Worm (Caenorhabditis elegans) whole organism, late embryonic: Measurements from ENCODE around the gene F28A10.8.

Source experiments
- ceh-24 ChIP-seq: sonication (generic microtip); optimal IDR thresholded peaks from 2 replicates; lab custom pipeline; 2016; ENCODE audit warnings: mild to moderate bottlenecking, missing genetic modification characterization, missing compliant biosample characterization
- madf-2 ChIP-seq: sonication (generic microtip); optimal IDR thresholded peaks from 2 replicates; lab custom pipeline; 2017; ENCODE audit warnings: missing genetic modification characterization, missing compliant biosample characterization
- nfya-1 ChIP-seq: sonication (generic microtip); optimal IDR thresholded peaks from 2 replicates; lab custom pipeline; 2017; ENCODE audit warnings: missing genetic modification characterization, mild to moderate bottlenecking, missing compliant biosample characterization, antibody characterized with exemption, moderate library complexity

- TF ChIP-seq nfya-1 (tag; lab: Kevin White, UChicago), result no peak
- no peak for TF ChIP-seq madf-2
- no peak for TF ChIP-seq ceh-24 (tag; lab: Kevin White, UChicago)
Observed at ce11 chrII:823529-823928, 14.8 kb downstream of the F28A10.8 start, which contains the start of gene F46F5.10.
